Fruit fly (Drosophila melanogaster): ENCODE measurements around the gene Adi1.

dm6 chr3L:10683899-10684340, 20.7 kb downstream of the Adi1 start:
- TF ChIP-seq cnc (optimal IDR thresholded peaks at IDR 0.05) (no peak), Crg-1 (GFP tag; optimal IDR thresholded peaks at IDR 0.05) (peak; percentile 8), CG33017 (tag; optimal IDR thresholded peaks at IDR 0.05) (peak; percentile 51), CG5204 (GFP tag; optimal IDR thresholded peaks at IDR 0.05) (no peak), pad (GFP tag; optimal IDR thresholded peaks at IDR 0.05) (peak; percentile 35), CG12768 (GFP tag; optimal IDR thresholded peaks at IDR 0.05) (peak; percentile 65), Hr96 (GFP tag; optimal IDR thresholded peaks at IDR 0.05) (no peak), CG1620 (GFP tag; optimal IDR thresholded peaks at IDR 0.05) (no peak), ovo (GFP tag; optimal IDR thresholded peaks at IDR 0.05) (no peak), kay (GFP tag; ENCODE audit: borderline replicate concordance) (no peak), cic (GFP tag; optimal IDR thresholded peaks at IDR 0.05) (peak; percentile 7)
